Fruit fly (Drosophila melanogaster): Measurements from ENCODE around the gene CG6999.

The CG6999 gene

DNA sequence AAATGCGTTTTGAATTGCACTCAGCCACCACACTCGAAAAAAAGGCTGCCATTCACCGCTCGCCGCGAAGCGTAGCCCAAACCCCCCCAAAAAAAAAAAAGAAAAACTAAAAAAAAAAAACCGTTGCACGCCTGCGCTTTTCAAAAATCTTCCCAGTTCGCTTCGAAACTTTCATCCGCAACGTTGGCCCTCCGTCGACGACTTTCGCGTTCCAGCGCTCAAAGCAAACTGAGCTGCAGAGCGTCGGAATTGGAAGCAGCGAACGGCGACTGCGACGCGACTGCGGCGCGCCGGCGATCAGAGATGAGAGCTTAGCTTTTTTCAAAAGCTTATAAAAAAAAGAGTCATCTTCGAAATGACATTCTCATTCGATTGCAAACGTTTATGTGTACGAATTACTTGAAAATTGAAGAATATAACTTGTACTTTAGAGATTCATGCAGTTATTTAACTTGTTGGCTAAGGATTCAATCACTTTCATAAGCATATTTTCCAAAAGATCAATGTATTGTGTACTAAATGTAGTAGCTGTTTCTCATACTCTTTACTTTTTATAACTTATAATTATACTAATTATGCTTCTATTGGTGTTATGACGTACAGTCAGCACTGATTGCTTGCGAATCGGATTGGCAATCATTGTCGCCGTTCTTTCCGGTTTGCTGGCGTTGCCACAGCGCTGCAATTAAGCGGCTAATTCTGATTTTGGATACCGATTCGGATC is 20.3 kb upstream of the CG6999 start, which contains the start of gene CG15365:
Gene CG15365, minus strand, starts transcription at position 230 of the 724 bp plus-strand sequence.
- TF ChIP-seq toe (GFP tag; optimal IDR thresholded peaks at IDR 0.05) (no peak), bab1 (GFP tag; optimal IDR thresholded peaks at IDR 0.05) (peak; percentile 17), CG1620 (GFP tag; optimal IDR thresholded peaks at IDR 0.05) (peak; percentile 11), tj (GFP tag; optimal IDR thresholded peaks at IDR 0.05) (peak; percentile 14)

DNA sequence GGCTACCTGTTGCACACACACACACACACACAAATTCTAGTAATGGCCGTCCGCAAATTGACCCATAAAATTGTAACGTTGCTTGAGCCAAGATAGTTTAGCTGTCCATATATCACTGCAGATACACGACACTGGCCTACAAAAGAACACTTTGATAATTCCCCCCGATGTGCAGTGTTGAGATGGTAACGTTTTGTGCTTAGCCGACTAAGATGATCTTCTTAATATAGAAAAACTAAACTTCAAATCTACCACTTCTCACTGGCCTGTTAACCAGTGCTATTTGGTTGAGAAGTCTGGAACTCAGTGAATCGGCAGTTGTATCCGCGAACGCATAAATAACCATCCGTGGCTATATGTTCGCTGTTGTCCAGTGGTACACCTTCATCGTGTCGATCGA is 19.3 kb upstream of the CG6999 start:
- TF ChIP-seq Hr96 (GFP tag; optimal IDR thresholded peaks at IDR 0.05): no peak
- no peak for TF ChIP-seq tj (GFP tag; optimal IDR thresholded peaks at IDR 0.05)
- TF ChIP-seq Mnt (GFP tag; optimal IDR thresholded peaks at IDR 0.05): no peak
- TF ChIP-seq cnc (optimal IDR thresholded peaks at IDR 0.05): no peak
- no peak for TF ChIP-seq kay (GFP tag; ENCODE audit: borderline replicate concordance)
- no peak for TF ChIP-seq ovo (GFP tag; optimal IDR thresholded peaks at IDR 0.05)
- no peak for TF ChIP-seq toe (GFP tag; optimal IDR thresholded peaks at IDR 0.05)
- TF ChIP-seq cic (GFP tag; optimal IDR thresholded peaks at IDR 0.05): no peak
- no peak for TF ChIP-seq CG12768 (GFP tag; optimal IDR thresholded peaks at IDR 0.05)
- TF ChIP-seq pad (GFP tag; optimal IDR thresholded peaks at IDR 0.05): no peak
- no peak for TF ChIP-seq CG33017 (tag; optimal IDR thresholded peaks at IDR 0.05)
- no peak for TF ChIP-seq CG1620 (GFP tag; optimal IDR thresholded peaks at IDR 0.05)
- TF ChIP-seq CG7101 (tag; optimal IDR thresholded peaks at IDR 0.05): no peak
- no peak for TF ChIP-seq bab1 (GFP tag; optimal IDR thresholded peaks at IDR 0.05)
- TF ChIP-seq Crg-1 (GFP tag; optimal IDR thresholded peaks at IDR 0.05): no peak
- no peak for TF ChIP-seq CG14711 (tag; optimal IDR thresholded peaks at IDR 0.05)
- TF ChIP-seq CG11617 (GFP tag; optimal IDR thresholded peaks at IDR 0.05): no peak
- TF ChIP-seq CG7045 (GFP tag; optimal IDR thresholded peaks at IDR 0.05): no peak
- TF ChIP-seq CG5204 (GFP tag; optimal IDR thresholded peaks at IDR 0.05): no peak

DNA sequence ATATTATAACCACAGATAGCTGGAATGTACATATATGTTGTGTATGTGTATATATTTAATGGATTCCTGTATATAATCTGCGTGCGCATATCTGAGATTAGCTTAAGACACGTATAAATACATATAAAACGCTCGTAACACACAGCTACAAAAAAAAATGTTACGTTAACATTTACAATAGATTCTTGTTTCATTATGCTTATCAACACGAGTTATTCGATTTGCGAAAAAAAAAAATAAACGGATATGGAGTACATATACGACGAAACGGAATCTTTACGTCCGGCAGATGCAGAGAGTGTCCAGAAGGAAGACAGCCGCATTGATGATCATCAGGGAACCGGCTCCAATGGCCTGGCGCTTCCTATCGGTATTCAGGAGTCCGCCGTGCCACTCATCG is 16.9 kb upstream of the CG6999 start, which contains the start of gene CG10970:
Gene CG10970, minus strand, starts transcription at position 101 of the 400 bp plus-strand sequence.
- no peak for TF ChIP-seq kay (GFP tag; ENCODE audit: borderline replicate concordance)
- no peak for TF ChIP-seq cnc (optimal IDR thresholded peaks at IDR 0.05)
- TF ChIP-seq CG12768 (GFP tag; optimal IDR thresholded peaks at IDR 0.05): no peak
- no peak for TF ChIP-seq CG7101 (tag; optimal IDR thresholded peaks at IDR 0.05)
- no peak for TF ChIP-seq cic (GFP tag; optimal IDR thresholded peaks at IDR 0.05)
- TF ChIP-seq Crg-1 (GFP tag; optimal IDR thresholded peaks at IDR 0.05): no peak
- TF ChIP-seq Clk (GFP tag; optimal IDR thresholded peaks at IDR 0.05): no peak
- TF ChIP-seq CG5204 (GFP tag; optimal IDR thresholded peaks at IDR 0.05): no peak
- TF ChIP-seq toe (GFP tag; optimal IDR thresholded peaks at IDR 0.05): no peak
- TF ChIP-seq CG14711 (tag; optimal IDR thresholded peaks at IDR 0.05): no peak
- no peak for TF ChIP-seq CG33017 (tag; optimal IDR thresholded peaks at IDR 0.05)
- no peak for TF ChIP-seq CG7045 (GFP tag; optimal IDR thresholded peaks at IDR 0.05)
- no peak for TF ChIP-seq ovo (GFP tag; optimal IDR thresholded peaks at IDR 0.05)
- TF ChIP-seq CG1620 (GFP tag; optimal IDR thresholded peaks at IDR 0.05): no peak
- TF ChIP-seq bab1 (GFP tag; optimal IDR thresholded peaks at IDR 0.05): no peak
- TF ChIP-seq pad (GFP tag; optimal IDR thresholded peaks at IDR 0.05): no peak
- no peak for TF ChIP-seq CG11617 (GFP tag; optimal IDR thresholded peaks at IDR 0.05)
- TF ChIP-seq Hr96 (GFP tag; optimal IDR thresholded peaks at IDR 0.05): no peak
- TF ChIP-seq tj (GFP tag; optimal IDR thresholded peaks at IDR 0.05): no peak

DNA sequence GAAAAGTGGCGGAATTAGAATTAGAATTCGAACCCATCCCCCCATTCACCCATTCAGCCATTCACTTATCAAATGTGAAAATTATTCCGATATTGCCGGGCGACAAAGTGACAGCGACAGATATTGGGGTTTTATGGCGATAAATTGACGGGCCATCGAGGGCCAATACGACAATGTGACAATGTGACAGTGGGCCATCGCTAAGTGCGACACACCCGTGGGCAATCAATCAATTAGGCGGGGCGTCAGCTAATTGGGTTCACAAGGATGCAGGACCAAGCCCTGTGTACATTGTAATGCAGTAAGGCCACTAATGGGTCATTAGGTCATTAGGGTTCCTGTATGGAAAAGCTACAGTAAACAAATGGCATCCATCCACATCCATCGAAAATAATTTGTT is 14.1 kb upstream of the CG6999 start:
- TF ChIP-seq CG5204 (GFP tag; optimal IDR thresholded peaks at IDR 0.05): no peak
- no peak for TF ChIP-seq Mnt (GFP tag; optimal IDR thresholded peaks at IDR 0.05)
- no peak for TF ChIP-seq cic (GFP tag; optimal IDR thresholded peaks at IDR 0.05)
- TF ChIP-seq CG7045 (GFP tag; optimal IDR thresholded peaks at IDR 0.05): no peak
- no peak for TF ChIP-seq CG11617 (GFP tag; optimal IDR thresholded peaks at IDR 0.05)
- no peak for TF ChIP-seq CG33017 (tag; optimal IDR thresholded peaks at IDR 0.05)

DNA sequence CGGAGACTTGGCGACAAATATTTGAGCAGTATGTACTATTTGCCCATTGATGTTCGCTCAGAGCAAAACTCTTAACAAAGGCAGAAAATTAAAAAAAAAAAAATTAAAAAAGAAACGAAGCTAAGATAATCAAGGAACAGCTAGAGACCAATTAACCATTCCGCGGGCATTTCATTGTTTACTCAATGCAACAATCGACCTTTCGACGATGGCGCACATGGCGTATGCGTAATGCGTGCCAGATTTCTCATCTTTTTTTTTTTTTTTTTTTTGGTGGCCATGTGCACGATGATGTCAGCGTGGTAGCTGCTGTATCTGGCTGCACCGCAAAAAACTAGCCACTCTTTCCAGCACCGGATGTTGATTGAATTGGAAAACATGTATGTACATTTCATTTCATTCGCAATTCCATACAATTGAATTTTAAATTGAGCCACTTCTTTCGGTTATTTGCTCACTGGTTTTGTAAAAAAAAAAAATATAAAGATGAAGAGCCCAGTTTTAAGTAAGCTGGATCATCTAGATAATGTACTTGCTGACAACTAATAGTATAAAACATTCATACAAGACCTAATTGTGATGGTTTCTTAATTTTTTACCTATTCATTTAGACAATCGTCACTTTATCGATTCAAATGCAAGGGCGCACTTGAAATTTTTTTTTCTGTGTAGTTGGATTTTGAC is 12.4 kb upstream of the CG6999 start:
- TF ChIP-seq cnc (optimal IDR thresholded peaks at IDR 0.05): no peak
- TF ChIP-seq Hr96 (GFP tag; optimal IDR thresholded peaks at IDR 0.05): no peak
- TF ChIP-seq Mnt (GFP tag; optimal IDR thresholded peaks at IDR 0.05): peak; percentile 25
- TF ChIP-seq CG7101 (tag; optimal IDR thresholded peaks at IDR 0.05): peak; percentile 1
- TF ChIP-seq kay (GFP tag; ENCODE audit: borderline replicate concordance): peak; percentile 33
- TF ChIP-seq CG11617 (GFP tag; optimal IDR thresholded peaks at IDR 0.05): no peak
- no peak for TF ChIP-seq ovo (GFP tag; optimal IDR thresholded peaks at IDR 0.05)
- no peak for TF ChIP-seq CG12768 (GFP tag; optimal IDR thresholded peaks at IDR 0.05)
- TF ChIP-seq CG14711 (tag; optimal IDR thresholded peaks at IDR 0.05): no peak
- no peak for TF ChIP-seq CG7045 (GFP tag; optimal IDR thresholded peaks at IDR 0.05)
- TF ChIP-seq CG1620 (GFP tag; optimal IDR thresholded peaks at IDR 0.05): peak; percentile 32
- TF ChIP-seq CG5204 (GFP tag; optimal IDR thresholded peaks at IDR 0.05): no peak
- no peak for TF ChIP-seq tj (GFP tag; optimal IDR thresholded peaks at IDR 0.05)
- peak; percentile 11 for TF ChIP-seq toe (GFP tag; optimal IDR thresholded peaks at IDR 0.05)
- no peak for TF ChIP-seq Clk (GFP tag; optimal IDR thresholded peaks at IDR 0.05)

DNA sequence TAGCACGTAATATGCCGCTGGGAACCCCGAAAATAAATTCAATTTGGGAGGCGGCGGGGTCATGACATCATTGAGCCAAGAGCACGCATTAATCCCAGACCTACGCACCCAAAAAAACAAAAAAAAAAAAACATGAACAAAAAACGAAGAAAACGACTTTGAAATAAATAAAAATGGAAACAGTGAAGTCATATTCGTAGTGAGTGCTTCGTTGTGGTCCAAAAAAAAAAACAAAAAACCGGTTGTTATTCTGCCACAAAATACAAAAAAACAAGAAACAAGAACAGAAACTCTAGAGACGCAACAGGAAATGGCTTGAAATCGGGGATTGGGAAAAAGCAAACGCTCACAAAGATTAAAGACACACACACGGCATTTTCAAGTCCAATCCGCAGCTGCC is 10.6 kb upstream of the CG6999 start:
- TF ChIP-seq CG14711 (tag; optimal IDR thresholded peaks at IDR 0.05) (no peak), CG12768 (GFP tag; optimal IDR thresholded peaks at IDR 0.05) (no peak), CG7101 (tag; optimal IDR thresholded peaks at IDR 0.05) (no peak), cnc (optimal IDR thresholded peaks at IDR 0.05) (no peak), CG7045 (GFP tag; optimal IDR thresholded peaks at IDR 0.05) (no peak), Hr96 (GFP tag; optimal IDR thresholded peaks at IDR 0.05) (no peak), bab1 (GFP tag; optimal IDR thresholded peaks at IDR 0.05) (no peak), toe (GFP tag; optimal IDR thresholded peaks at IDR 0.05) (no peak), kay (GFP tag; ENCODE audit: borderline replicate concordance) (no peak), Mnt (GFP tag; optimal IDR thresholded peaks at IDR 0.05) (no peak)
